Fruit fly (Drosophila melanogaster) whole organism, pupa: ENCODE data around the gene Kr-h2.
A peak's percentile ranks its signal among the peaks of the same experiment; 100 is the strongest.

Source experiments
- CG10348 ChIP-seq: fragments of 200-800 bp; sonication (Bioruptor generic); IDR thresholded peaks from 2 replicates; pipeline ENCODE4 v1.3.6; 2022; ENCODE audit warnings: missing biosample characterization, missing genetic modification characterization
- CG12605 ChIP-seq: fragments of 200-800 bp; sonication (Bioruptor generic); IDR thresholded peaks from 2 replicates; pipeline ENCODE4 v1.3.6; 2022; ENCODE audit warnings: missing biosample characterization, missing genetic modification characterization
- CG13204 ChIP-seq: fragments of 200-800 bp; sonication (Bioruptor generic); optimal IDR thresholded peaks from 2 replicates; lab custom pipeline; 2018; ENCODE audit warnings: missing biosample characterization, mild to moderate bottlenecking, missing genetic modification characterization, moderate library complexity
- CG14655 ChIP-seq: fragments of 200-800 bp; sonication (Bioruptor generic); optimal IDR thresholded peaks from 3 replicates; lab custom pipeline; 2017; ENCODE audit warnings: mild to moderate bottlenecking, missing biosample characterization, missing genetic modification reagents, missing genetic modification characterization
- CG15710 ChIP-seq: fragments of 200-800 bp; sonication (Bioruptor generic); optimal IDR thresholded peaks from 2 replicates; lab custom pipeline; 2018; ENCODE audit warnings: missing biosample characterization, mild to moderate bottlenecking, missing genetic modification characterization, moderate library complexity
- CG17806 ChIP-seq: fragments of 200-800 bp; sonication (Bioruptor generic); optimal IDR thresholded peaks from 2 replicates; lab custom pipeline; 2018; ENCODE audit warnings: missing biosample characterization, mild to moderate bottlenecking, missing genetic modification characterization, moderate library complexity
- CG32121 ChIP-seq: fragments of 200-800 bp; sonication (Bioruptor generic); IDR thresholded peaks from 2 replicates; pipeline ENCODE4 v1.3.6; 2022; ENCODE audit warnings: missing biosample characterization, missing genetic modification characterization
- CG34367 ChIP-seq: fragments of 200-800 bp; sonication (Bioruptor generic); optimal IDR thresholded peaks from 2 replicates; lab custom pipeline; 2018; ENCODE audit warnings: missing biosample characterization, mild to moderate bottlenecking, missing genetic modification characterization
- CG4496 ChIP-seq: fragments of 200-800 bp; sonication (Bioruptor generic); IDR thresholded peaks from 3 replicates; pipeline ENCODE4 v1.3.6; 2022; ENCODE audit warnings: missing biosample characterization, missing genetic modification characterization
- CG8159 ChIP-seq: fragments of 200-800 bp; sonication (Bioruptor generic); optimal IDR thresholded peaks from 3 replicates; lab custom pipeline; 2018; ENCODE audit warnings: missing biosample characterization, mild to moderate bottlenecking, missing genetic modification characterization, moderate library complexity
- CG8301 ChIP-seq: fragments of 200-800 bp; sonication (Bioruptor generic); optimal IDR thresholded peaks from 2 replicates; lab custom pipeline; 2018; ENCODE audit warnings: missing biosample characterization, mild to moderate bottlenecking, missing genetic modification characterization
- CG9948 ChIP-seq: fragments of 200-800 bp; sonication (Bioruptor generic); optimal IDR thresholded peaks from 2 replicates; lab custom pipeline; 2018; ENCODE audit warnings: missing biosample characterization, mild to moderate bottlenecking, missing genetic modification characterization, moderate library complexity
- D1 ChIP-seq: fragments of 200-800 bp; sonication (Bioruptor generic); optimal IDR thresholded peaks from 2 replicates; lab custom pipeline; 2018; ENCODE audit warnings: missing biosample characterization, mild to moderate bottlenecking, missing genetic modification characterization, moderate library complexity
- EcR ChIP-seq: fragments of 200-800 bp; sonication (Bioruptor generic); optimal IDR thresholded peaks from 3 replicates; lab custom pipeline; 2019; ENCODE audit warnings: missing biosample characterization, missing genetic modification characterization, mild to moderate bottlenecking, moderate library complexity, missing genetic modification reagents
- Ets98B ChIP-seq: fragments of 200-800 bp; sonication (Bioruptor generic); IDR thresholded peaks from 2 replicates; pipeline ENCODE4 v1.3.6; 2022; ENCODE audit warnings: missing biosample characterization, missing genetic modification characterization
- Pif1A ChIP-seq: fragments of 200-800 bp; sonication (Bioruptor generic); optimal IDR thresholded peaks from 3 replicates; lab custom pipeline; 2016; ENCODE audit warnings: missing biosample characterization, missing genetic modification characterization
- Pif1B ChIP-seq: fragments of 200-800 bp; sonication (Bioruptor generic); optimal IDR thresholded peaks from 3 replicates; lab custom pipeline; 2016; ENCODE audit warnings: missing biosample characterization, missing genetic modification characterization
- Snoo ChIP-seq: fragments of 200-800 bp; sonication (Bioruptor generic); optimal IDR thresholded peaks from 3 replicates; lab custom pipeline; 2017; ENCODE audit warnings: missing biosample characterization, mild to moderate bottlenecking, missing genetic modification characterization, inconsistent platforms
- fd96Ca ChIP-seq: fragments of 200-800 bp; sonication (Bioruptor generic); IDR thresholded peaks from 3 replicates; pipeline ENCODE4 v1.3.6; 2022; ENCODE audit warnings: missing biosample characterization, missing genetic modification characterization
- gl ChIP-seq: fragments of 200-800 bp; sonication (Bioruptor generic); optimal IDR thresholded peaks from 2 replicates; lab custom pipeline; 2018; ENCODE audit warnings: missing biosample characterization, mild to moderate bottlenecking, missing genetic modification characterization
- rn ChIP-seq: fragments of 200-800 bp; sonication (Bioruptor generic); IDR thresholded peaks from 2 replicates; pipeline ENCODE4 v1.3.6; 2022; ENCODE audit warnings: missing biosample characterization, missing genetic modification characterization

Gene Kr-h2

dm6 chr2L:6070656-6071231 lies at the start of gene Kr-h2, which contains the start of gene CG9154:
Gene Kr-h2 (plus strand): TSS chr2L:6070990.
Gene CG9154 (minus strand): TSS chr2L:6070686.
- TF ChIP-seq rn (GFP tag; lab: Robert Waterston, UW) (peak; percentile 36; the same call in 1 of the 2 replicates), fd96Ca (peak; percentile 56; the same call in 1 of the 3 replicates), CG14655 (GFP tag; lab: Kevin White, UChicago) (no peak), CG4496 (GFP tag; lab: Robert Waterston, UW) (peak; percentile 76), CG13204 (no peak), CG15710 (tag; lab: Kevin White, UChicago) (peak; percentile 50), CG32121 (0 out of 2 replicates have a peak, but pooled peaks have one; percentile 34), Pif1B (GFP tag; lab: Kevin White, UChicago) (no peak), Ets98B (GFP tag; lab: Robert Waterston, UW) (peak; percentile 58; the same call in 1 of the 2 replicates), CG12605 (0 out of 2 replicates have a peak, but pooled peaks have one; percentile 33), gl (tag; lab: Kevin White, UChicago) (no peak), CG17806 (tag; lab: Kevin White, UChicago) (peak; percentile 33), Snoo (peak; percentile 49), EcR (GFP tag; lab: Kevin White, UChicago) (no peak), CG10348 (no peak), CG8159 (tag; lab: Kevin White, UChicago) (no peak), D1 (tag; lab: Kevin White, UChicago) (no peak), CG9948 (tag; lab: Kevin White, UChicago) (peak; percentile 22), CG8301 (tag; lab: Kevin White, UChicago) (peak; percentile 50), Pif1A (GFP tag; lab: Kevin White, UChicago) (no peak), CG34367 (peak; percentile 18)

dm6 chr2L:6022793-6023192 lies 48.0 kb upstream of the Kr-h2 start:
- TF ChIP-seq rn (GFP tag; lab: Robert Waterston, UW) = no peak
- no peak for TF ChIP-seq Ets98B (GFP tag; lab: Robert Waterston, UW)
- peak; percentile 32 for TF ChIP-seq gl (tag; lab: Kevin White, UChicago)
- TF ChIP-seq Snoo = peak; percentile 59
- TF ChIP-seq CG8159 (tag; lab: Kevin White, UChicago) = peak; percentile 83
- TF ChIP-seq CG9948 (tag; lab: Kevin White, UChicago) = peak; percentile 66
- no peak for TF ChIP-seq EcR (GFP tag; lab: Kevin White, UChicago)
- peak; percentile 65 for TF ChIP-seq Pif1A (GFP tag; lab: Kevin White, UChicago)
- TF ChIP-seq CG34367 = peak; percentile 40
- TF ChIP-seq CG13204 = peak; percentile 3
- peak; percentile 57 for TF ChIP-seq CG15710 (tag; lab: Kevin White, UChicago)
- peak; percentile 16 for TF ChIP-seq D1 (tag; lab: Kevin White, UChicago)
- TF ChIP-seq CG4496 (GFP tag; lab: Robert Waterston, UW) = 0 out of 3 replicates have a peak, but pooled peaks have one; percentile 20
- peak; percentile 51; the same call in 2 of the 3 replicates for TF ChIP-seq fd96Ca
- peak; percentile 76 for TF ChIP-seq CG17806 (tag; lab: Kevin White, UChicago)
- TF ChIP-seq CG10348 = no peak
- TF ChIP-seq Pif1B (GFP tag; lab: Kevin White, UChicago) = peak; percentile 74
- no peak for TF ChIP-seq CG12605
- TF ChIP-seq CG32121 = no peak
- TF ChIP-seq CG8301 (tag; lab: Kevin White, UChicago) = peak; percentile 53
- peak; percentile 77 for TF ChIP-seq CG14655 (GFP tag; lab: Kevin White, UChicago)

dm6 chr2L:6024345-6024907 lies 46.4 kb upstream of the Kr-h2 start, which contains the start of gene CG9107:
Gene CG9107 (minus strand): TSS chr2L:6024539.
- TF ChIP-seq Pif1A (GFP tag; lab: Kevin White, UChicago) (no peak), Snoo (no peak), CG10348 (no peak), CG32121 (no peak), CG12605 (no peak), gl (tag; lab: Kevin White, UChicago) (no peak), rn (GFP tag; lab: Robert Waterston, UW) (no peak), CG8159 (tag; lab: Kevin White, UChicago) (no peak), CG8301 (tag; lab: Kevin White, UChicago) (no peak), Pif1B (GFP tag; lab: Kevin White, UChicago) (no peak), CG13204 (no peak), CG9948 (tag; lab: Kevin White, UChicago) (no peak), CG15710 (tag; lab: Kevin White, UChicago) (no peak), CG4496 (GFP tag; lab: Robert Waterston, UW) (no peak), CG17806 (tag; lab: Kevin White, UChicago) (no peak), EcR (GFP tag; lab: Kevin White, UChicago) (no peak), CG34367 (no peak), CG14655 (GFP tag; lab: Kevin White, UChicago) (no peak)

- peak; percentile 33; the same call in 1 of the 2 replicates for TF ChIP-seq CG12605
- no peak for TF ChIP-seq CG4496 (GFP tag; lab: Robert Waterston, UW)
- TF ChIP-seq CG14655 (GFP tag; lab: Kevin White, UChicago) = no peak
- no peak for TF ChIP-seq CG13204
- TF ChIP-seq CG8301 (tag; lab: Kevin White, UChicago) = no peak
- TF ChIP-seq CG34367 = peak; percentile 2
- peak; percentile 6 for TF ChIP-seq Pif1A (GFP tag; lab: Kevin White, UChicago)
- TF ChIP-seq rn (GFP tag; lab: Robert Waterston, UW) = no peak
- no peak for TF ChIP-seq Snoo
Measured at dm6 chr2L:6028712-6029111, 42.1 kb upstream of the Kr-h2 start.

dm6 chr2L:6031838-6032237 lies 39.0 kb upstream of the Kr-h2 start:
- TF ChIP-seq CG34367 (peak; percentile 45), CG14655 (GFP tag; lab: Kevin White, UChicago) (no peak), fd96Ca (peak; percentile 28; the same call in 1 of the 3 replicates), CG15710 (tag; lab: Kevin White, UChicago) (peak; percentile 56), CG8159 (tag; lab: Kevin White, UChicago) (peak; percentile 69), CG4496 (GFP tag; lab: Robert Waterston, UW) (peak; percentile 60; the same call in 1 of the 3 replicates), CG9948 (tag; lab: Kevin White, UChicago) (peak; percentile 29), Ets98B (GFP tag; lab: Robert Waterston, UW) (peak; percentile 69), EcR (GFP tag; lab: Kevin White, UChicago) (peak; percentile 40), Snoo (no peak), CG17806 (tag; lab: Kevin White, UChicago) (peak; percentile 44)
